Fruit fly (Drosophila melanogaster) whole organism: ENCODE measurements around the gene Mdr65.

ENCODE experiments used
- pan ChIP-seq: fragments of >200 bp; optimal IDR thresholded peaks from 2 replicates; lab custom pipeline; 2017
- usp ChIP-seq: fragments of >200 bp; optimal IDR thresholded peaks from 2 replicates; lab custom pipeline; 2017; ENCODE audit warnings: missing biosample characterization, missing genetic modification characterization, mixed read lengths

DNA sequence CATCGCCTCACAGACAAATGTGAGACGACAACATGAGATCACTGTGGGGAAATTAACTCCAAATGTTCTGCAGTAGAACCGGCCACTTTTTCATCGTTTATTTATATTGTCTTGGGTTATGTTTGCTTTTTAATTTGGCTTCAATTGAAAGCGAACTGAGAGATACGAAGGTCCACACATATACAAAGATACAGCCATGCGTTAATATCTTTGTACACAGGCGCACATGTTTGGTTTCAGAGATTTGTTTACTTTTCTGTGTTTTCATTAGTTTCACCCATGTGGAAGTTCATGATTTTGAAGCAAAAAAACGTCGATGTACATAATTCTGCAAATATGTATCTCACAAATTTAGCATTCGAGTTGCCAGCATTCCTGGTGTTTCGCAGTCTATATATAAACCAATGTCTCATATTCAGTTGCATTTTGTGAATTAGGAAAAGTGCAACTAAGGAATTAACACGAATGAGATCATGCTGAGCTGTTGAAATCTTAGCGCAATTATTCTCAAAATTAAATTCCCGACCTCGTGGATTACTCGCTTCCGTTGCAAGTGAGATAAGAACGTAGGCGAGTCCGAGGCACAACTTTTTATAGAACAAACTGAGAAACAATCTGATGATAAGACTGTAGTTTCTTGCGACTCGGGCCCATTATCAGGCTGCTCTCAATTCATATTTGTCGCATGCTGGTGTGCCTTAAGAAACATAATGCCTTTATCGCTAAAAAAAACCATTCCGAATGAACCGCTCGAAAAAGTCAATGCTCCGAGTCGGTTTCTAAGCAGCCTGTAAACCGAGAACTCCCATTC lies 29.4 kb downstream of the Mdr65 start:
- TF ChIP-seq usp (GFP tag; lab: Kevin White, UChicago) (no peak), pan (no peak)
